Worm (Caenorhabditis elegans) whole organism, L4/young adult: Measurements from ENCODE around the gene C25H3.14.

Experiments
- W03F9.2 ChIP-seq: fragments of 150-350 bp; optimal IDR thresholded peaks from 2 replicates; lab custom pipeline; 2014; ENCODE audit warnings: missing biosample characterization, missing genetic modification characterization
- dao-5 ChIP-seq: sonication (generic microtip); optimal IDR thresholded peaks from 2 replicates; lab custom pipeline; 2016; ENCODE audit warnings: missing genotype, missing genetic modification characterization, moderate library complexity, missing compliant biosample characterization
- him-1 ChIP-seq: sonication (generic microtip); optimal IDR thresholded peaks from 2 replicates; lab custom pipeline; 2016; ENCODE audit warnings: missing genotype, missing genetic modification reagents, missing genetic modification characterization, missing compliant biosample characterization

DNA sequence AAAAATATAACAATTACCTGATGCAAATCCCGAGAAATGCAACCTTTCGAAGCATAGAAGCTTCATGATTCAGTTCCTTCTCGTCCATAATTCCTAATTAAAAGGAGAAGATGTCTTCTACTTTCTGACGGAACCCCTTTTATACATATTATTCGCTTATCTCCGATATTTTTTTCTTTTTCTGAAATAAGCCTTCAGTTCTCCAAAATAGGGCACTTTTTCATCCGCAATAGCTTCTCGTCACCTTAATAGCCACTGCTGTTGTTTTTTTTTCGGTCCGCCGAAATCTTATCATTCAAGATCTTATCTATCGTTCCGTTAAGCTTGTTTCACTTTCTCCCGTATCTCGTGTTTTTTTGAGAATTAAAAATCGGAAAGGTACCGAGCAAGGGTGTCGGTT is 42.6 kb upstream of the C25H3.14 start, which contains the start of gene bli-2:
- TF ChIP-seq W03F9.2 (tag; lab: Kevin White, UChicago) (no peak), him-1 (tag; lab: Kevin White, UChicago) (no peak), dao-5 (tag; lab: Kevin White, UChicago) (no peak)
